Fruit fly (Drosophila melanogaster): Measurements from ENCODE around the gene CG7824.

CG7824 gene

DNA sequence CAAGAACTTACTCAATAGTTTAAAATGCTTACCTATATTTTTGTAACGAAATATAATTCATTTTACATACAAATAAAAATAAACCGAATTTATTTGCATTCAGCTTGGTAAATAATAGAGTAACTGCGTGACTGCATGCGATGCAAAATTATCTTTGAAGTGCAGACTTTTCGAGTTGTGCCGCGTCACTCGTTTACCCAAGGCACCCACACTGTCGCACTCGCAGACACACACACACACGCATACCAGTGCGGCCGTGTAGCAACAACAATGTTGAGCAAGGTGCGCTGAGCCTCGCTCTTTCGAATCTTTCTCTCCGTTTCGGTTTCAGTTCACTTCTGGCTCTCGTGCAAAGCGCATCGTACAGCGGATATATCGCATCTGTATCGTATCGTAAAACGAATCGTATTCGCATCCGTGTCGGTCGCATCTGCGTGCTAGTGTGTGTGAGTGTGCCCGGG lies 18.0 kb upstream of the CG7824 start, which contains the start of gene CG31038 (continued):
- no peak for TF ChIP-seq zfh2 (GFP tag; optimal IDR thresholded peaks at IDR 0.05)
- no peak for TF ChIP-seq maf-S (GFP tag; optimal IDR thresholded peaks at IDR 0.05)
- no peak for TF ChIP-seq sqz (GFP tag; optimal IDR thresholded peaks at IDR 0.05)
- TF ChIP-seq CG17829 (tag; optimal IDR thresholded peaks at IDR 0.05): peak; percentile 20
- TF ChIP-seq gsb-n (tag; optimal IDR thresholded peaks at IDR 0.05): peak; percentile 36
- no peak for TF ChIP-seq CG3281 (GFP tag; optimal IDR thresholded peaks at IDR 0.05)
- no peak for TF ChIP-seq Mad (GFP tag; optimal IDR thresholded peaks at IDR 0.05)
- TF ChIP-seq peb (GFP tag; IDR thresholded peaks at IDR 0.05): no peak
- peak; percentile 21 for TF ChIP-seq tap (tag; optimal IDR thresholded peaks at IDR 0.05)
- TF ChIP-seq lov (optimal IDR thresholded peaks at IDR 0.05): no peak
- TF ChIP-seq lov (GFP tag; IDR thresholded peaks at IDR 0.05): 0 out of 3 replicates have a peak, but pooled peaks have one; percentile 40
- no peak for TF ChIP-seq CG14441 (GFP tag; IDR thresholded peaks at IDR 0.05)
- TF ChIP-seq pros (GFP tag; optimal IDR thresholded peaks at IDR 0.05): peak; percentile 34
- no peak for TF ChIP-seq CG6254 (GFP tag; optimal IDR thresholded peaks at IDR 0.05)
- TF ChIP-seq Meics (GFP tag; optimal IDR thresholded peaks at IDR 0.05): no peak
- no peak for TF ChIP-seq CG1832 (GFP tag; optimal IDR thresholded peaks at IDR 0.05)
- peak; percentile 55; the same call in 2 of the 3 replicates for TF ChIP-seq zfh1 (GFP tag; IDR thresholded peaks at IDR 0.05)
- TF ChIP-seq Kr (GFP tag; optimal IDR thresholded peaks at IDR 0.05): no peak
- no peak for TF ChIP-seq CG13894 (tag; optimal IDR thresholded peaks at IDR 0.05)
- TF ChIP-seq Scr (GFP tag; IDR thresholded peaks at IDR 0.05; ENCODE audit: partially characterized antibody): peak; percentile 48
- TF ChIP-seq CG14710 (tag; optimal IDR thresholded peaks at IDR 0.05): no peak
- TF ChIP-seq grn (GFP tag; optimal IDR thresholded peaks at IDR 0.05): peak; percentile 60
- no peak for TF ChIP-seq CG17186 (GFP tag; optimal IDR thresholded peaks at IDR 0.05)
- no peak for TF ChIP-seq scrt (GFP tag; optimal IDR thresholded peaks at IDR 0.05)
- TF ChIP-seq NFAT (GFP tag; IDR thresholded peaks at IDR 0.05): peak; percentile 40; the same call in 1 of the 2 replicates
- TF ChIP-seq CG2120 (GFP tag; optimal IDR thresholded peaks at IDR 0.05): no peak
- TF ChIP-seq BtbVII (GFP tag; optimal IDR thresholded peaks at IDR 0.05): no peak
- no peak for TF ChIP-seq CG14014 (GFP tag; IDR thresholded peaks at IDR 0.05)
- peak; percentile 83 for TF ChIP-seq CG4360 (GFP tag; IDR thresholded peaks at IDR 0.05)
- peak; percentile 29; the same call in 1 of the 3 replicates for TF ChIP-seq otp (GFP tag; IDR thresholded peaks at IDR 0.05)
- TF ChIP-seq CG8944 (GFP tag; optimal IDR thresholded peaks at IDR 0.05): no peak
- TF ChIP-seq MTF-1 (GFP tag; optimal IDR thresholded peaks at IDR 0.05; ENCODE audit: borderline replicate concordance): peak; percentile 40
- no peak for TF ChIP-seq Hmx (GFP tag; optimal IDR thresholded peaks at IDR 0.05)
- TF ChIP-seq da (GFP tag; optimal IDR thresholded peaks at IDR 0.05): no peak
- peak; percentile 23 for TF ChIP-seq nmo (GFP tag; optimal IDR thresholded peaks at IDR 0.05)
- peak; percentile 29 for TF ChIP-seq Asciz (GFP tag; optimal IDR thresholded peaks at IDR 0.05)
- no peak for TF ChIP-seq hbn (GFP tag; IDR thresholded peaks at IDR 0.05; ENCODE audit: partially characterized antibody)
- TF ChIP-seq kay (GFP tag; optimal IDR thresholded peaks at IDR 0.05): peak; percentile 43
- no peak for TF ChIP-seq schlank (tag; optimal IDR thresholded peaks at IDR 0.05)
- peak; percentile 20 for TF ChIP-seq nerfin-1 (tag; optimal IDR thresholded peaks at IDR 0.05)
- TF ChIP-seq HLH3B (GFP tag; IDR thresholded peaks at IDR 0.05): no peak
- TF ChIP-seq CG16813 (GFP tag; IDR thresholded peaks at IDR 0.05; ENCODE audit: partially characterized antibody): peak; percentile 37; the same call in 1 of the 3 replicates
- no peak for TF ChIP-seq CG15073 (GFP tag; optimal IDR thresholded peaks at IDR 0.05)
- TF ChIP-seq bbx (GFP tag; IDR thresholded peaks at IDR 0.05; ENCODE audit: partially characterized antibody): peak; percentile 69
- TF ChIP-seq pan (optimal IDR thresholded peaks at IDR 0.05): no peak
- peak in 1 of 2 experiments; percentile 62 for TF ChIP-seq pan (GFP tag; optimal IDR thresholded peaks at IDR 0.05 in 1 of 2, IDR thresholded peaks at IDR 0.05 in 1 of 2)
- no peak for TF ChIP-seq CG4617 (GFP tag; optimal IDR thresholded peaks at IDR 0.05; ENCODE audit: borderline replicate concordance)
- no peak for TF ChIP-seq CG7357 (GFP tag; IDR thresholded peaks at IDR 0.05)
- no peak for TF ChIP-seq ham (GFP tag; IDR thresholded peaks at IDR 0.05)
- TF ChIP-seq Myb (GFP tag; optimal IDR thresholded peaks at IDR 0.05): no peak
- TF ChIP-seq CG32767 (GFP tag; IDR thresholded peaks at IDR 0.05): peak; percentile 47
